Worm (Caenorhabditis elegans): ENCODE data around the gene his-4.

- TF ChIP-seq dve-1 (tag; optimal IDR thresholded peaks at IDR 0.05) (no peak), pha-4 (tag; optimal IDR thresholded peaks at IDR 0.05) (no peak), K09A11.1 (tag; optimal IDR thresholded peaks at IDR 0.05; ENCODE audit: insufficient read depth) (no peak), ceh-6 (GFP tag; optimal IDR thresholded peaks at IDR 0.05) (no peak)
Observed at ce11 chrV:16036166-16036565, 4.1 kb downstream of the his-4 start, which contains the start of gene T10C6.10.
